Worm (Caenorhabditis elegans) whole organism, early embryonic: ENCODE measurements around the gene mfsd-8.

Experiments
- F13C5.2 ChIP-seq: sonication (generic microtip); optimal IDR thresholded peaks from 2 replicates; lab custom pipeline; 2017; ENCODE audit warnings: mild to moderate bottlenecking, missing genetic modification characterization, inconsistent platforms, missing compliant biosample characterization
- ama-1 ChIP-seq: fragments of 150-350 bp; optimal IDR thresholded peaks from 2 replicates; lab custom pipeline; 2014
- ceh-13 ChIP-seq: fragments of 200-800 bp; sonication (Bioruptor generic); optimal IDR thresholded peaks from 2 replicates; lab custom pipeline; 2018; ENCODE audit warnings: mild to moderate bottlenecking, missing genetic modification characterization, missing compliant biosample characterization
- flt-1 ChIP-seq: fragments of 200-800 bp; sonication (Bioruptor generic); IDR thresholded peaks from 2 replicates; pipeline ENCODE4 v1.3.6; 2022; ENCODE audit warnings: missing genetic modification characterization, missing compliant biosample characterization
- hmbx-1 ChIP-seq: sonication (generic microtip); optimal IDR thresholded peaks from 2 replicates; lab custom pipeline; 2016; ENCODE audit warnings: mild to moderate bottlenecking, missing genetic modification characterization, missing compliant biosample characterization
- hmg-4 ChIP-seq: fragments of 200-800 bp; sonication (Bioruptor generic); optimal IDR thresholded peaks from 2 replicates; lab custom pipeline; 2018; ENCODE audit warnings: mild to moderate bottlenecking, missing genetic modification characterization, missing compliant biosample characterization
- tbx-11 ChIP-seq: fragments of 200-800 bp; sonication (Bioruptor generic); IDR thresholded peaks from 2 replicates; pipeline ENCODE4 v1.3.6; 2022; ENCODE audit warnings: missing genetic modification characterization, missing compliant biosample characterization

- TF ChIP-seq ceh-13: no peak
- no peak for TF ChIP-seq ama-1 (lab: Kevin White, UChicago)
- TF ChIP-seq flt-1 (GFP tag; lab: Robert Waterston, UW): no peak
- TF ChIP-seq tbx-11 (GFP tag; lab: Robert Waterston, UW): no peak
- TF ChIP-seq hmbx-1 (tag; lab: Kevin White, UChicago): no peak
- no peak for TF ChIP-seq hmg-4
- no peak for TF ChIP-seq F13C5.2 (tag; lab: Kevin White, UChicago)
These were observed 39.0 kb downstream of the mfsd-8 start, which contains the start of gene Y53G8AR.9 for ce11 chrIII:3321145-3321544.
